Fruit fly (Drosophila melanogaster) whole organism, embryonic: Measurements from ENCODE around the gene CG6290.
A peak's percentile ranks its signal among the peaks of the same experiment; 100 is the strongest.

Experiments
- Adf1 ChIP-seq: fragments of 200-800 bp; sonication (Bioruptor generic); IDR thresholded peaks from 2 replicates; pipeline ENCODE4 v1.3.6; 2022; ENCODE audit warnings: missing biosample characterization, missing genetic modification characterization
- Aef1 ChIP-seq: fragments of 200-800 bp; sonication (Bioruptor generic); IDR thresholded peaks from 3 replicates; pipeline ENCODE4 v1.3.6; 2022; ENCODE audit warnings: missing biosample characterization, missing genetic modification characterization
- CG10209 ChIP-seq: fragments of 200-800 bp; sonication (Bioruptor generic); optimal IDR thresholded peaks from 3 replicates; lab custom pipeline; 2017; ENCODE audit warnings: missing biosample characterization, mild to moderate bottlenecking, missing genetic modification characterization, missing genetic modification reagents
- CG10979 ChIP-seq: fragments of 200-800 bp; sonication (Bioruptor generic); optimal IDR thresholded peaks from 2 replicates; lab custom pipeline; 2018; ENCODE audit warnings: missing biosample characterization, mild to moderate bottlenecking, missing genetic modification characterization, moderate library complexity
- CG11504 ChIP-seq: fragments of 200-800 bp; sonication (Bioruptor generic); optimal IDR thresholded peaks from 3 replicates; lab custom pipeline; 2019; ENCODE audit warnings: missing biosample characterization, mild to moderate bottlenecking, missing genetic modification characterization, moderate library complexity
- CG14710 ChIP-seq: fragments of 200-800 bp; sonication (Bioruptor generic); optimal IDR thresholded peaks from 3 replicates; lab custom pipeline; 2019; ENCODE audit warnings: missing biosample characterization, mild to moderate bottlenecking, missing genetic modification characterization, moderate library complexity
- CG14965 ChIP-seq: fragments of 200-800 bp; sonication (Bioruptor generic); optimal IDR thresholded peaks from 2 replicates; lab custom pipeline; 2016; ENCODE audit warnings: missing biosample characterization, missing genetic modification characterization, borderline replicate concordance
- CG1529 ChIP-seq: fragments of 200-800 bp; sonication (Bioruptor generic); optimal IDR thresholded peaks from 3 replicates; lab custom pipeline; 2018; ENCODE audit warnings: missing biosample characterization, missing genetic modification characterization
- CG16813 ChIP-seq: fragments of 200-800 bp; sonication (Bioruptor generic); IDR thresholded peaks from 3 replicates; pipeline ENCODE4 v1.3.6; 2022; ENCODE audit warnings: missing biosample characterization, missing genetic modification characterization; ENCODE audit not compliant: partially characterized antibody
- CG18476 ChIP-seq: fragments of 200-800 bp; sonication (Bioruptor generic); optimal IDR thresholded peaks from 2 replicates; lab custom pipeline; 2016; ENCODE audit warnings: missing biosample characterization, mild to moderate bottlenecking, missing genetic modification characterization
- CG18599 ChIP-seq: fragments of 200-800 bp; sonication (Bioruptor generic); optimal IDR thresholded peaks from 3 replicates; lab custom pipeline; 2017; ENCODE audit warnings: missing biosample characterization, missing genetic modification characterization, mild to moderate bottlenecking, moderate library complexity, missing genetic modification reagents
- CG2120 ChIP-seq: fragments of 200-800 bp; sonication (Bioruptor generic); optimal IDR thresholded peaks from 3 replicates; lab custom pipeline; 2016; ENCODE audit warnings: missing biosample characterization, missing genetic modification characterization
- CG30431 ChIP-seq: fragments of 200-800 bp; sonication (Bioruptor generic); optimal IDR thresholded peaks from 2 replicates; lab custom pipeline; 2017; ENCODE audit warnings: missing biosample characterization, missing genetic modification characterization
- CG3065 ChIP-seq: fragments of 200-800 bp; sonication (Bioruptor generic); optimal IDR thresholded peaks from 2 replicates; lab custom pipeline; 2016; ENCODE audit warnings: missing biosample characterization, missing genetic modification characterization
- CG31224 ChIP-seq: fragments of 200-800 bp; sonication (Bioruptor generic); IDR thresholded peaks from 2 replicates; pipeline ENCODE4 v1.3.6; 2022; ENCODE audit warnings: missing biosample characterization, missing genetic modification characterization
- CG34422 ChIP-seq: fragments of 200-800 bp; sonication (Bioruptor generic); IDR thresholded peaks from 3 replicates; pipeline ENCODE4 v1.3.6; 2022; ENCODE audit warnings: missing biosample characterization, missing genetic modification characterization
- CG5180 ChIP-seq: fragments of 200-800 bp; sonication (Bioruptor generic); optimal IDR thresholded peaks from 3 replicates; lab custom pipeline; 2017; ENCODE audit warnings: missing biosample characterization, missing genetic modification characterization, mild to moderate bottlenecking, moderate library complexity, missing genetic modification reagents
- CG6272 ChIP-seq: fragments of 200-800 bp; sonication (Bioruptor generic); IDR thresholded peaks from 2 replicates; pipeline ENCODE4 v1.3.6; 2022; ENCODE audit warnings: missing biosample characterization, missing genetic modification characterization
- CG7372 ChIP-seq: fragments of 200-800 bp; sonication (Bioruptor generic); IDR thresholded peaks from 2 replicates; pipeline ENCODE4 v1.3.6; 2022; ENCODE audit warnings: missing biosample characterization, missing genetic modification characterization
- CG7745 ChIP-seq: fragments of 200-800 bp; sonication (Bioruptor generic); optimal IDR thresholded peaks from 2 replicates; lab custom pipeline; 2018; ENCODE audit warnings: missing biosample characterization, mild to moderate bottlenecking, missing genetic modification characterization, moderate library complexity
- CG7928 ChIP-seq: fragments of 200-800 bp; sonication (Bioruptor generic); optimal IDR thresholded peaks from 2 replicates; lab custom pipeline; 2017; ENCODE audit warnings: missing biosample characterization, mild to moderate bottlenecking, missing genetic modification characterization
- CG7963 ChIP-seq: fragments of 200-800 bp; sonication (Bioruptor generic); IDR thresholded peaks from 3 replicates; pipeline ENCODE4 v1.3.6; 2022; ENCODE audit warnings: missing biosample characterization, missing genetic modification characterization; ENCODE audit not compliant: partially characterized antibody
- Dp ChIP-seq: fragments of 200-800 bp; sonication (Bioruptor generic); optimal IDR thresholded peaks from 2 replicates; lab custom pipeline; 2018; ENCODE audit warnings: missing biosample characterization, mild to moderate bottlenecking, missing genetic modification characterization, moderate library complexity
- Dref ChIP-seq: fragments of 200-800 bp; sonication (Bioruptor generic); IDR thresholded peaks from 2 replicates; pipeline ENCODE4 v1.3.6; 2022; ENCODE audit warnings: missing biosample characterization, missing genetic modification characterization
- Elba2 ChIP-seq: fragments of 200-800 bp; sonication (Bioruptor generic); optimal IDR thresholded peaks from 3 replicates; lab custom pipeline; 2016; ENCODE audit warnings: missing biosample characterization, missing genetic modification characterization
- Gsc ChIP-seq: fragments of 200-800 bp; sonication (Bioruptor generic); IDR thresholded peaks from 2 replicates; pipeline ENCODE4 v1.3.6; 2022; ENCODE audit warnings: missing biosample characterization, missing genetic modification characterization
- HLH4C ChIP-seq: fragments of 200-800 bp; sonication (Bioruptor generic); IDR thresholded peaks from 3 replicates; pipeline ENCODE4 v1.3.6; 2022; ENCODE audit warnings: missing biosample characterization, missing genetic modification characterization; ENCODE audit not compliant: partially characterized antibody
- Hey ChIP-seq: fragments of 200-800 bp; sonication (Bioruptor generic); optimal IDR thresholded peaks from 3 replicates; lab custom pipeline; 2018; ENCODE audit warnings: missing biosample characterization, mild to moderate bottlenecking, missing genetic modification characterization
- HmgZ ChIP-seq: fragments of 200-800 bp; sonication (Bioruptor generic); optimal IDR thresholded peaks from 2 replicates; lab custom pipeline; 2018; ENCODE audit warnings: missing biosample characterization, mild to moderate bottlenecking, missing genetic modification characterization
- Lpt ChIP-seq: fragments of >200 bp; optimal IDR thresholded peaks from 2 replicates; lab custom pipeline; 2018; ENCODE audit warnings: missing biosample characterization, missing genetic modification characterization
- Mes4 ChIP-seq: fragments of 200-800 bp; sonication (Bioruptor generic); optimal IDR thresholded peaks from 2 replicates; lab custom pipeline; 2016; ENCODE audit warnings: missing biosample characterization, missing genetic modification characterization
- NfI ChIP-seq: fragments of 200-800 bp; sonication (Bioruptor generic); optimal IDR thresholded peaks from 3 replicates; lab custom pipeline; 2018; ENCODE audit warnings: missing biosample characterization, mild to moderate bottlenecking, missing genetic modification characterization, moderate library complexity
- Rx ChIP-seq: fragments of 200-800 bp; sonication (Bioruptor generic); IDR thresholded peaks from 2 replicates; pipeline ENCODE4 v1.3.6; 2022; ENCODE audit warnings: missing biosample characterization, missing genetic modification characterization
- Sox100B ChIP-seq: fragments of 200-800 bp; sonication (Bioruptor generic); optimal IDR thresholded peaks from 3 replicates; lab custom pipeline; 2018; ENCODE audit warnings: missing biosample characterization, mild to moderate bottlenecking, missing genetic modification characterization
- Usf ChIP-seq: fragments of 200-800 bp; sonication (Bioruptor generic); optimal IDR thresholded peaks from 2 replicates; lab custom pipeline; 2017; ENCODE audit warnings: missing genotype, missing biosample characterization, missing genetic modification characterization
- abd-A ChIP-seq: fragments of 200-800 bp; sonication (Bioruptor generic); optimal IDR thresholded peaks from 3 replicates; lab custom pipeline; 2019; ENCODE audit warnings: missing biosample characterization, mild to moderate bottlenecking, missing genetic modification characterization, moderate library complexity
- br ChIP-seq: fragments of >200 bp; optimal IDR thresholded peaks from 2 replicates; lab custom pipeline; 2017
- cwo ChIP-seq: fragments of 200-800 bp; sonication (Bioruptor generic); optimal IDR thresholded peaks from 3 replicates; lab custom pipeline; 2017; ENCODE audit warnings: missing biosample characterization, missing genetic modification characterization, mild to moderate bottlenecking, moderate library complexity, missing genetic modification reagents
- fu2 ChIP-seq: fragments of 200-800 bp; sonication (Bioruptor generic); optimal IDR thresholded peaks from 2 replicates; lab custom pipeline; 2016; ENCODE audit warnings: missing biosample characterization, missing genetic modification characterization
- gsb-n ChIP-seq: fragments of 200-800 bp; sonication (Bioruptor generic); optimal IDR thresholded peaks from 3 replicates; lab custom pipeline; 2018; ENCODE audit warnings: missing biosample characterization, mild to moderate bottlenecking, missing genetic modification characterization
- her ChIP-seq: fragments of 200-800 bp; sonication (Bioruptor generic); optimal IDR thresholded peaks from 2 replicates; lab custom pipeline; 2016; ENCODE audit warnings: missing biosample characterization, missing genetic modification characterization
- hth ChIP-seq: fragments of >200 bp; optimal IDR thresholded peaks from 2 replicates; lab custom pipeline; 2017; ENCODE audit warnings: inconsistent platforms
- knrl ChIP-seq: fragments of 200-800 bp; sonication (Bioruptor generic); IDR thresholded peaks from 3 replicates; pipeline ENCODE4 v1.3.6; 2022; ENCODE audit warnings: missing biosample characterization, missing genetic modification characterization; ENCODE audit not compliant: partially characterized antibody
- mirr ChIP-seq: fragments of 200-800 bp; sonication (Bioruptor generic); optimal IDR thresholded peaks from 3 replicates; lab custom pipeline; 2018; ENCODE audit warnings: missing biosample characterization, mild to moderate bottlenecking, missing genetic modification characterization
- prd ChIP-seq, 3 experiments: fragments of >200 bp in 2 of 3; fragments of 200-800 bp in 1 of 3; sonication (Bioruptor generic) in 1 of 3; optimal IDR thresholded peaks in 2 of 3; IDR thresholded peaks in 1 of 3; 2 replicates in 2 of 3; 3 replicates in 1 of 3; pipeline versions ENCODE4 v1.3.6 to Lab custom; 2017 to 2022; ENCODE audit warnings: missing biosample characterization in 1 of 3, missing genetic modification characterization in 1 of 3
- row ChIP-seq: fragments of 200-800 bp; sonication (Bioruptor generic); IDR thresholded peaks from 3 replicates; pipeline ENCODE4 v1.3.6; 2022; ENCODE audit warnings: missing biosample characterization, missing genetic modification characterization
- salm ChIP-seq: fragments of 200-800 bp; sonication (Bioruptor generic); optimal IDR thresholded peaks from 2 replicates; lab custom pipeline; 2018; ENCODE audit warnings: missing biosample characterization, mild to moderate bottlenecking, missing genetic modification characterization
- sisA ChIP-seq: fragments of 200-800 bp; sonication (Bioruptor generic); IDR thresholded peaks from 2 replicates; pipeline ENCODE4 v1.3.6; 2022; ENCODE audit warnings: missing biosample characterization, missing genetic modification characterization
- tll ChIP-seq, 2 experiments: fragments of 200-800 bp in 1 of 2; fragments of >200 bp in 1 of 2; sonication (Bioruptor generic) in 1 of 2; optimal IDR thresholded peaks; 2 replicates each; lab custom pipeline; 2017 to 2019; ENCODE audit warnings: missing biosample characterization in 2 of 2, missing genetic modification characterization in 2 of 2, mild to moderate bottlenecking in 1 of 2, moderate library complexity in 1 of 2
- toy ChIP-seq: fragments of 200-800 bp; sonication (Bioruptor generic); IDR thresholded peaks from 2 replicates; pipeline ENCODE4 v1.3.6; 2022; ENCODE audit warnings: missing biosample characterization, missing genetic modification characterization

Gene CG6290

DNA sequence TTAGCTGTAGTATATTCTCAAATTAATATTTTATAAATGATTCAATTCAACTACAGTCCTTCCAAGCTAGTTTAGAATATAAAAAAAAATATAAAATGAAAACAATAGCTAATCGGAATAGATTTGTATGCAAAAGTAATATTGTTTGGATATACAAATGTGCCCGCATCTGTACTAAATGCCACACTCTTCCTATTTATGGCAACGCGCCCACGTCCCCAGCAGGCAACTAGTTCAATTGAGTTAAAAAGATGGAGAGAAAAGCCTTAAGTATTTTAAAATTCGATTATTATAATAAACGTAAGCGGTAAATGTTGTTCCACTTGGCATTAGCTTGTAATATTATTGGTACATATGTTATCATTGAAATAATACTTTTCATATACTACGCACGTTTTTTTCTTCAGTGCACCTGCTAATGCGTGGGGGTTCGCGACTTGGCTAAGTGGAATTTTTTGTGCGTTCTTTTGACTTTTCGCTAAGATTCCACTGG lies 31.7 kb upstream of the CG6290 start (continued):
- TF ChIP-seq NfI (GFP tag; lab: Kevin White, UChicago) (peak; percentile 54), br (no peak), Usf (GFP tag; lab: Kevin White, UChicago) (peak; percentile 55), Sox100B (peak; percentile 78), CG7372 (GFP tag; lab: Robert Waterston, UW) (no peak), CG30431 (GFP tag; lab: Kevin White, UChicago) (peak; percentile 51), fu2 (GFP tag; lab: Kevin White, UChicago) (no peak), Dp (GFP tag; lab: Kevin White, UChicago) (no peak), CG14710 (tag; lab: Kevin White, UChicago) (peak; percentile 52), CG3065 (GFP tag; lab: Kevin White, UChicago) (no peak), tll (GFP tag; optimal IDR thresholded peaks at IDR 0.05; lab: Kevin White, UChicago) (no peak), HmgZ (tag; lab: Kevin White, UChicago) (peak; percentile 1), CG7963 (GFP tag; lab: Robert Waterston, UW) (no peak), CG18476 (GFP tag; lab: Kevin White, UChicago) (peak; percentile 58), salm (peak; percentile 55), CG16813 (GFP tag; lab: Robert Waterston, UW) (no peak), CG7928 (GFP tag; lab: Kevin White, UChicago) (no peak), CG31224 (GFP tag; lab: Robert Waterston, UW) (no peak), CG5180 (GFP tag; lab: Kevin White, UChicago) (peak; percentile 25), prd (optimal IDR thresholded peaks at IDR 0.05; lab: Kevin White, UChicago) (no peak), prd (GFP tag; IDR thresholded peaks at IDR 0.05; lab: Robert Waterston, UW) (peak; percentile 52; the same call in 2 of the 3 replicates), CG10979 (tag; lab: Kevin White, UChicago) (peak; percentile 78), abd-A (tag; lab: Kevin White, UChicago) (no peak), Aef1 (GFP tag; lab: Robert Waterston, UW) (peak; percentile 42; the same call in 1 of the 3 replicates), Hey (tag; lab: Kevin White, UChicago) (no peak), HLH4C (GFP tag; lab: Robert Waterston, UW) (no peak), mirr (GFP tag; lab: Kevin White, UChicago) (no peak), CG18599 (GFP tag; lab: Kevin White, UChicago) (peak; percentile 61), cwo (peak; percentile 56), Elba2 (no peak), Dref (GFP tag; lab: Robert Waterston, UW) (no peak), gsb-n (tag; lab: Kevin White, UChicago) (peak; percentile 49), CG11504 (tag; lab: Kevin White, UChicago) (peak; percentile 87), Rx (peak; percentile 2; the same call in 1 of the 2 replicates), knrl (GFP tag; lab: Robert Waterston, UW) (no peak), Mes4 (GFP tag; lab: Kevin White, UChicago) (no peak), CG1529 (GFP tag; lab: Kevin White, UChicago) (peak; percentile 72), Gsc (no peak; the same call in 1 of the 2 replicates), CG34422 (GFP tag; lab: Robert Waterston, UW) (peak; percentile 49; the same call in 2 of the 3 replicates), CG7745 (tag; lab: Kevin White, UChicago) (no peak), Adf1 (GFP tag; lab: Robert Waterston, UW) (no peak), Lpt (no peak), CG10209 (GFP tag; lab: Kevin White, UChicago) (peak; percentile 52), CG6272 (0 out of 2 replicates have a peak, but pooled peaks have one; percentile 24), sisA (GFP tag; lab: Robert Waterston, UW) (peak; percentile 53; the same call in 1 of the 2 replicates), row (GFP tag; lab: Robert Waterston, UW) (peak; percentile 60), CG2120 (GFP tag; lab: Kevin White, UChicago) (peak; percentile 74), toy (no peak), hth (lab: Kevin White, UChicago) (no peak), CG14965 (no peak), her (no peak)
